Worm (Caenorhabditis elegans) whole organism, midembryonic: ENCODE results near the gene C16A11.3.

Source experiments
- T22C8.4 ChIP-seq: fragments of 200-800 bp; sonication (Bioruptor generic); IDR thresholded peaks from 2 replicates; pipeline ENCODE4 v1.3.6; 2022; ENCODE audit warnings: missing genetic modification characterization, missing compliant biosample characterization
- flt-1 ChIP-seq: fragments of 200-800 bp; sonication (Bioruptor generic); IDR thresholded peaks from 2 replicates; pipeline ENCODE4 v1.3.6; 2022; ENCODE audit warnings: missing genetic modification characterization, missing compliant biosample characterization
- klf-2 ChIP-seq: fragments of 200-800 bp; sonication (Bioruptor generic); conservative IDR thresholded peaks from 2 replicates; pipeline ENCODE4 v1.3.6; 2022; ENCODE audit warnings: missing genetic modification reagents, missing genetic modification characterization, missing compliant biosample characterization
- ref-1 ChIP-seq: fragments of 200-800 bp; sonication (Bioruptor generic); conservative IDR thresholded peaks from 2 replicates; pipeline ENCODE4 v1.3.6; 2022; ENCODE audit warnings: missing genetic modification reagents, missing genetic modification characterization, missing compliant biosample characterization
- ztf-23 ChIP-seq: fragments of 200-800 bp; sonication (Bioruptor generic); IDR thresholded peaks from 2 replicates; pipeline ENCODE4 v1.3.6; 2022; ENCODE audit warnings: missing genetic modification reagents, missing genetic modification characterization, missing compliant biosample characterization

DNA sequence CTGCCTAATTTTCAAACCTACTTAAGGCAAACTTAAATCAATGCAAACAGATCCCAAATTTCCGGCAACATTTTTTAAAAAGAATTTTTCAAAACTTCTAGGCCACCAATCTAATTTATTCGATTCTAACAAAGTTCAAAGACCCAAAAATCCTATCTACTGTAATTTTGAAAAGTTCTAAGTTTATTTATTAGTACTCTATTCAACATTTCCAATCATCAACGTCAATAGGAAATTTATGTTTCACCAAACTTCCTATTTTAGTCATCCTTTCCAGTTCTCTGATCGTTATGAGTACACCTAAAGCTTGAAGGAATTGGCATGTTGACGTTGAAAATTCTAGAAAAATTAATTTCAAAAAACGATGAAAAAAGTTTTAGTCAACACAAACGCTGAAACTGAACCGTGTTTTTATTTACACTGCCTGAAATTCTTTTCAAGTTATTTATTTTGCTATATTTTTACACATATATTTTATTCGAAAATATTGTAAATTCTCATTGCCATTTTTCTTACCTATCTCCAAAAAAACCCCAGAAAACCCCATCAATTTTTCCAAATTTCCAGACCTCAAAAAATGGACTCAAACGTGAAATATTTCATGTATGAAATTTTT, 46.4 kb downstream of the C16A11.3 start, which contains the start of gene npr-42:
- TF ChIP-seq flt-1 (GFP tag; lab: Robert Waterston, UW): no peak
- TF ChIP-seq klf-2 (GFP tag; lab: Robert Waterston, UW): no peak
- no peak for TF ChIP-seq T22C8.4
- TF ChIP-seq ztf-23 (GFP tag; lab: Robert Waterston, UW): no peak
- TF ChIP-seq ref-1 (GFP tag; lab: Robert Waterston, UW): no peak
